Fruit fly (Drosophila melanogaster) whole organism, embryonic: ENCODE data around the gene Kdm5.
A peak's percentile ranks its signal among the peaks of the same experiment; 100 is the strongest.

ENCODE experiments used
- Abd-B ChIP-seq: fragments of 200-800 bp; sonication (Bioruptor generic); optimal IDR thresholded peaks from 2 replicates; lab custom pipeline; 2018; ENCODE audit warnings: missing biosample characterization, mild to moderate bottlenecking, missing genetic modification characterization, moderate library complexity
- B-H2 ChIP-seq: fragments of 200-800 bp; sonication (Bioruptor generic); optimal IDR thresholded peaks from 2 replicates; lab custom pipeline; 2018; ENCODE audit warnings: missing biosample characterization, mild to moderate bottlenecking, missing genetic modification characterization
- BEAF-32 ChIP-seq: fragments of 200-800 bp; sonication (Bioruptor generic); optimal IDR thresholded peaks from 3 replicates; lab custom pipeline; 2017; ENCODE audit warnings: missing biosample characterization, missing genetic modification characterization, mild to moderate bottlenecking, moderate library complexity, missing genetic modification reagents
- CG10321 ChIP-seq: fragments of 200-800 bp; sonication (Bioruptor generic); IDR thresholded peaks from 2 replicates; pipeline ENCODE4 v1.3.6; 2022; ENCODE audit warnings: missing biosample characterization, missing genetic modification characterization
- CG10979 ChIP-seq: fragments of 200-800 bp; sonication (Bioruptor generic); optimal IDR thresholded peaks from 2 replicates; lab custom pipeline; 2018; ENCODE audit warnings: missing biosample characterization, mild to moderate bottlenecking, missing genetic modification characterization, moderate library complexity
- CG11085 ChIP-seq: fragments of 200-800 bp; sonication (Bioruptor generic); IDR thresholded peaks from 2 replicates; pipeline ENCODE4 v1.3.6; 2022; ENCODE audit warnings: missing biosample characterization, missing genetic modification characterization
- CG12155 ChIP-seq: fragments of 200-800 bp; sonication (Bioruptor generic); optimal IDR thresholded peaks from 3 replicates; lab custom pipeline; 2016; ENCODE audit warnings: missing biosample characterization, missing genetic modification characterization
- CG12942 ChIP-seq: fragments of 200-800 bp; sonication (Bioruptor generic); optimal IDR thresholded peaks from 3 replicates; lab custom pipeline; 2016; ENCODE audit warnings: missing biosample characterization, missing genetic modification characterization
- CG17802 ChIP-seq: fragments of 200-800 bp; sonication (Bioruptor generic); optimal IDR thresholded peaks from 2 replicates; lab custom pipeline; 2018; ENCODE audit warnings: missing biosample characterization, mild to moderate bottlenecking, missing genetic modification characterization, moderate library complexity
- CG17829 ChIP-seq: fragments of 200-800 bp; optimal IDR thresholded peaks from 2 replicates; lab custom pipeline; 2019; ENCODE audit warnings: missing biosample characterization, mild to moderate bottlenecking, missing genetic modification characterization, moderate library complexity
- CG18011 ChIP-seq: fragments of 200-800 bp; sonication (Bioruptor generic); optimal IDR thresholded peaks from 2 replicates; lab custom pipeline; 2017; ENCODE audit warnings: missing biosample characterization, missing genetic modification characterization, mild to moderate bottlenecking, moderate library complexity, missing genotype
- CG18476 ChIP-seq: fragments of 200-800 bp; sonication (Bioruptor generic); optimal IDR thresholded peaks from 2 replicates; lab custom pipeline; 2016; ENCODE audit warnings: missing biosample characterization, mild to moderate bottlenecking, missing genetic modification characterization
- CG30403 ChIP-seq: fragments of 200-800 bp; sonication (Bioruptor generic); optimal IDR thresholded peaks from 3 replicates; lab custom pipeline; 2016; ENCODE audit warnings: missing biosample characterization, missing genetic modification characterization
- CG31365 ChIP-seq: fragments of 200-800 bp; sonication (Bioruptor generic); optimal IDR thresholded peaks from 2 replicates; lab custom pipeline; 2018; ENCODE audit warnings: missing biosample characterization, mild to moderate bottlenecking, missing genetic modification characterization
- CG32532 ChIP-seq: fragments of 200-800 bp; sonication (Bioruptor generic); IDR thresholded peaks from 2 replicates; pipeline ENCODE4 v1.3.6; 2022; ENCODE audit warnings: missing biosample characterization, missing genetic modification characterization
- CG3847 ChIP-seq: fragments of 200-800 bp; sonication (Bioruptor generic); IDR thresholded peaks from 2 replicates; pipeline ENCODE4 v1.3.6; 2022; ENCODE audit warnings: missing biosample characterization, missing genetic modification characterization
- CG3995 ChIP-seq: fragments of 200-800 bp; sonication (Bioruptor generic); optimal IDR thresholded peaks from 3 replicates; lab custom pipeline; 2016; ENCODE audit warnings: missing biosample characterization, missing genetic modification characterization
- CG6791 ChIP-seq: fragments of 200-800 bp; sonication (Bioruptor generic); IDR thresholded peaks from 3 replicates; pipeline ENCODE4 v1.3.6; 2022; ENCODE audit warnings: missing biosample characterization, missing genetic modification characterization; ENCODE audit not compliant: partially characterized antibody
- CG8281 ChIP-seq: fragments of 200-800 bp; sonication (Bioruptor generic); optimal IDR thresholded peaks from 2 replicates; lab custom pipeline; 2018; ENCODE audit warnings: missing biosample characterization, mild to moderate bottlenecking, missing genetic modification characterization, moderate library complexity
- CG9797 ChIP-seq: fragments of 200-800 bp; sonication (Bioruptor generic); optimal IDR thresholded peaks from 3 replicates; lab custom pipeline; 2018; ENCODE audit warnings: missing biosample characterization, mild to moderate bottlenecking, missing genetic modification characterization
- CG9817 ChIP-seq: fragments of 200-800 bp; sonication (Bioruptor generic); optimal IDR thresholded peaks from 2 replicates; lab custom pipeline; 2018; ENCODE audit warnings: missing biosample characterization, mild to moderate bottlenecking, missing genetic modification characterization, moderate library complexity
- Dad ChIP-seq: fragments of 200-800 bp; sonication (Bioruptor generic); optimal IDR thresholded peaks from 3 replicates; lab custom pipeline; 2016; ENCODE audit warnings: missing biosample characterization, missing genetic modification characterization
- Drgx ChIP-seq: fragments of 200-800 bp; sonication (Bioruptor generic); IDR thresholded peaks from 2 replicates; pipeline ENCODE4 v1.3.6; 2022; ENCODE audit warnings: missing biosample characterization, missing genetic modification characterization
- E2f2 ChIP-seq: fragments of 200-800 bp; sonication (Bioruptor generic); IDR thresholded peaks from 2 replicates; pipeline ENCODE4 v1.3.6; 2022; ENCODE audit warnings: missing biosample characterization, missing genetic modification characterization
- Ets65A ChIP-seq: fragments of 200-800 bp; sonication (Bioruptor generic); peaks from one replicate; lab custom pipeline; 2016; ENCODE audit warnings: missing biosample characterization, missing genetic modification characterization
- Hsf ChIP-seq: fragments of 200-800 bp; sonication (Bioruptor generic); optimal IDR thresholded peaks from 3 replicates; lab custom pipeline; 2016; ENCODE audit warnings: missing biosample characterization, missing genetic modification characterization
- Med ChIP-seq: fragments of 200-800 bp; sonication (Bioruptor generic); peaks from one replicate; lab custom pipeline; 2016; ENCODE audit warnings: missing biosample characterization, missing genetic modification characterization, mild to moderate bottlenecking, inconsistent platforms, moderate library complexity
- Oli ChIP-seq: fragments of 200-800 bp; sonication (Bioruptor generic); optimal IDR thresholded peaks from 2 replicates; lab custom pipeline; 2018; ENCODE audit warnings: missing biosample characterization, mild to moderate bottlenecking, missing genetic modification characterization, moderate library complexity
- Optix ChIP-seq: fragments of 200-800 bp; sonication (Bioruptor generic); IDR thresholded peaks from 3 replicates; pipeline ENCODE4 v1.3.6; 2022; ENCODE audit warnings: missing biosample characterization, missing genetic modification characterization
- TFAM ChIP-seq: fragments of 200-800 bp; sonication (Bioruptor generic); optimal IDR thresholded peaks from 2 replicates; lab custom pipeline; 2017; ENCODE audit warnings: missing biosample characterization, missing genetic modification characterization, inconsistent platforms
- ac ChIP-seq: fragments of 200-800 bp; sonication (Bioruptor generic); optimal IDR thresholded peaks from 3 replicates; lab custom pipeline; 2017; ENCODE audit warnings: missing biosample characterization, mild to moderate bottlenecking, missing genetic modification characterization
- amos ChIP-seq: fragments of 200-800 bp; sonication (Bioruptor generic); IDR thresholded peaks from 2 replicates; pipeline ENCODE4 v1.3.6; 2022; ENCODE audit warnings: missing biosample characterization, missing genetic modification characterization; ENCODE audit not compliant: partially characterized antibody
- chinmo ChIP-seq: fragments of 200-800 bp; sonication (Bioruptor generic); IDR thresholded peaks from 4 replicates; pipeline ENCODE4 v1.3.6; 2022; ENCODE audit warnings: missing biosample characterization, missing genetic modification characterization; ENCODE audit not compliant: partially characterized antibody
- dimm ChIP-seq: fragments of 200-800 bp; sonication (Bioruptor generic); IDR thresholded peaks from 2 replicates; pipeline ENCODE4 v1.3.6; 2022; ENCODE audit warnings: missing biosample characterization, missing genetic modification characterization
- dmrt99B ChIP-seq: fragments of 200-800 bp; sonication (Bioruptor generic); optimal IDR thresholded peaks from 2 replicates; lab custom pipeline; 2018; ENCODE audit warnings: missing biosample characterization, mild to moderate bottlenecking, missing genetic modification characterization, moderate library complexity
- fd3F ChIP-seq: fragments of 200-800 bp; sonication (Bioruptor generic); optimal IDR thresholded peaks from 2 replicates; lab custom pipeline; 2018; ENCODE audit warnings: missing biosample characterization, mild to moderate bottlenecking, missing genetic modification characterization, moderate library complexity
- fd64A ChIP-seq: fragments of 200-800 bp; sonication (Bioruptor generic); optimal IDR thresholded peaks from 3 replicates; lab custom pipeline; 2018; ENCODE audit warnings: missing biosample characterization, mild to moderate bottlenecking, missing genetic modification characterization
- h ChIP-seq: fragments of >200 bp; optimal IDR thresholded peaks from 2 replicates; lab custom pipeline; 2017
- lab ChIP-seq: fragments of 200-800 bp; sonication (Bioruptor generic); optimal IDR thresholded peaks from 3 replicates; lab custom pipeline; 2017; ENCODE audit warnings: missing biosample characterization, missing genetic modification characterization, mild to moderate bottlenecking, moderate library complexity, missing genetic modification reagents
- lov ChIP-seq, 2 experiments: fragments of 200-800 bp in 1 of 2; fragments of >200 bp in 1 of 2; sonication (Bioruptor generic) in 1 of 2; IDR thresholded peaks in 1 of 2; optimal IDR thresholded peaks in 1 of 2; 2 replicates in 1 of 2; 3 replicates in 1 of 2; pipeline versions ENCODE4 v1.3.6 to Lab custom; 2017 to 2022; ENCODE audit warnings: missing biosample characterization in 1 of 2, missing genetic modification characterization in 1 of 2
- org-1 ChIP-seq: fragments of 200-800 bp; sonication (Bioruptor generic); optimal IDR thresholded peaks from 2 replicates; lab custom pipeline; 2017; ENCODE audit warnings: missing biosample characterization, missing genetic modification characterization
- p53 ChIP-seq: fragments of 200-800 bp; sonication (Bioruptor generic); optimal IDR thresholded peaks from 2 replicates; lab custom pipeline; 2016; ENCODE audit warnings: missing biosample characterization, missing genetic modification characterization
- pho ChIP-seq: fragments of 200-800 bp; sonication (Bioruptor generic); optimal IDR thresholded peaks from 2 replicates; lab custom pipeline; 2016; ENCODE audit warnings: missing biosample characterization, missing genetic modification characterization
- pita ChIP-seq: fragments of 200-800 bp; sonication (Bioruptor generic); optimal IDR thresholded peaks from 2 replicates; lab custom pipeline; 2017; ENCODE audit warnings: missing biosample characterization, mild to moderate bottlenecking, missing genetic modification characterization
- run ChIP-seq: fragments of 200-800 bp; sonication (Bioruptor generic); optimal IDR thresholded peaks from 3 replicates; lab custom pipeline; 2018; ENCODE audit warnings: missing biosample characterization, mild to moderate bottlenecking, missing genetic modification characterization
- seq ChIP-seq: fragments of 200-800 bp; sonication (Bioruptor generic); IDR thresholded peaks from 2 replicates; pipeline ENCODE4 v1.3.6; 2022; ENCODE audit warnings: missing biosample characterization, missing genetic modification characterization
- slou ChIP-seq: fragments of 200-800 bp; sonication (Bioruptor generic); optimal IDR thresholded peaks from 3 replicates; lab custom pipeline; 2016; ENCODE audit warnings: missing biosample characterization, missing genetic modification characterization
- tll ChIP-seq, 2 experiments: fragments of 200-800 bp in 1 of 2; fragments of >200 bp in 1 of 2; sonication (Bioruptor generic) in 1 of 2; optimal IDR thresholded peaks; 2 replicates each; lab custom pipeline; 2017 to 2019; ENCODE audit warnings: missing biosample characterization in 2 of 2, missing genetic modification characterization in 2 of 2, mild to moderate bottlenecking in 1 of 2, moderate library complexity in 1 of 2
- tx ChIP-seq: fragments of 200-800 bp; sonication (Bioruptor generic); optimal IDR thresholded peaks from 2 replicates; lab custom pipeline; 2016; ENCODE audit warnings: missing biosample characterization, missing genetic modification characterization
- vvl ChIP-seq: fragments of 200-800 bp; sonication (Bioruptor generic); IDR thresholded peaks from 2 replicates; pipeline ENCODE4 v1.3.6; 2022; ENCODE audit warnings: missing biosample characterization, missing genetic modification characterization

The Kdm5 gene

dm6 chr2L:5980862-5981432, 18.4 kb downstream of the Kdm5 start, which contains the start of gene chic (continued):
- TF ChIP-seq Ets65A (peak; percentile 94), fd3F (GFP tag; lab: Kevin White, UChicago) (no peak), ac (GFP tag; lab: Kevin White, UChicago) (no peak), CG10979 (no peak), Dad (peak; percentile 13), lab (GFP tag; lab: Kevin White, UChicago) (peak; percentile 23), run (tag; lab: Kevin White, UChicago) (no peak), Abd-B (GFP tag; lab: Kevin White, UChicago) (no peak), lov (optimal IDR thresholded peaks at IDR 0.05; lab: Kevin White, UChicago) (no peak), lov (GFP tag; IDR thresholded peaks at IDR 0.05; lab: Robert Waterston, UW) (no peak), CG18011 (GFP tag; lab: Kevin White, UChicago) (no peak), E2f2 (GFP tag; lab: Robert Waterston, UW) (no peak), CG31365 (tag; lab: Kevin White, UChicago) (no peak), tll (GFP tag; optimal IDR thresholded peaks at IDR 0.05; lab: Kevin White, UChicago) (no peak), pita (GFP tag; lab: Kevin White, UChicago) (no peak), fd64A (GFP tag; lab: Kevin White, UChicago) (no peak), CG17802 (peak; percentile 100), CG11085 (GFP tag; lab: Robert Waterston, UW) (no peak), Hsf (GFP tag; lab: Kevin White, UChicago) (peak; percentile 10), amos (no peak), CG32532 (GFP tag; lab: Robert Waterston, UW) (no peak), dmrt99B (tag; lab: Kevin White, UChicago) (peak; percentile 12), org-1 (GFP tag; lab: Kevin White, UChicago) (peak; percentile 5), Oli (tag; lab: Kevin White, UChicago) (no peak), CG8281 (tag; lab: Kevin White, UChicago) (no peak), CG9817 (tag; lab: Kevin White, UChicago) (peak; percentile 9), CG6791 (GFP tag; lab: Robert Waterston, UW) (no peak), chinmo (GFP tag; lab: Robert Waterston, UW) (no peak), tx (GFP tag; lab: Kevin White, UChicago) (no peak), pho (GFP tag; lab: Kevin White, UChicago) (no peak), B-H2 (no peak), CG12942 (GFP tag; lab: Kevin White, UChicago) (no peak), CG12155 (GFP tag; lab: Kevin White, UChicago) (peak; percentile 80), Drgx (GFP tag; lab: Robert Waterston, UW) (no peak), CG17829 (peak; percentile 21), slou (GFP tag; lab: Kevin White, UChicago) (no peak), BEAF-32 (GFP tag; lab: Kevin White, UChicago) (peak; percentile 22), CG9797 (GFP tag; lab: Kevin White, UChicago) (peak; percentile 66), Med (peak; percentile 79), dimm (GFP tag; lab: Robert Waterston, UW) (no peak), TFAM (GFP tag; lab: Kevin White, UChicago) (no peak), seq (no peak), CG10321 (GFP tag; lab: Robert Waterston, UW) (no peak), h (lab: Kevin White, UChicago) (no peak), CG18476 (GFP tag; lab: Kevin White, UChicago) (peak; percentile 11), CG3995 (GFP tag; lab: Kevin White, UChicago) (peak; percentile 90), vvl (GFP tag; lab: Robert Waterston, UW) (no peak), p53 (GFP tag; lab: Kevin White, UChicago) (no peak), CG3847 (GFP tag; lab: Robert Waterston, UW) (no peak), Optix (no peak), CG30403 (GFP tag; lab: Kevin White, UChicago) (peak; percentile 6)
